Worm (Caenorhabditis elegans): ENCODE measurements around the gene ndus-8.

Gene ndus-8

DNA sequence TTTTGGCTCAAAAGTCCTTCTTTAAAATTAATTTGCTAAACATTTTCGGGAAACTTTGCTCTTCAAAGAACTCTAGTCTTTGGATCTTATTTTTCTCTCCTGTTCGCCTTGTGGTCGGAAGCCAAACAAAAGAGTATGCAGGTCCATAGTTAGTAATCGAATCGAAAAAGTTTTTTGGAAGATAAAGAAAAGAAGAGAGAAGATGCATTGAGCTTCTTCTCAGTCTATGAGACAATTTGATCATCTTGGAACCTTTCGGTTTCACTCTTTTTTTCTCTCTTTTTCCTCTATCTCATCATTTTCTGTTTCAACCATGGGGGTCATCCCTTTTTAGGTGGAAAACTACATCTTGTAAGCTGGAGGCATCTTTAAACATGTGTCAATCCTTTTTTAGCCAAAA lies 19.7 kb upstream of the ndus-8 start:
- TF ChIP-seq klf-2 (GFP tag; conservative IDR thresholded peaks at IDR 0.05) (no peak), ref-1 (GFP tag; conservative IDR thresholded peaks at IDR 0.05) (no peak), ztf-29 (GFP tag; IDR thresholded peaks at IDR 0.05) (no peak), cog-1 (tag; optimal IDR thresholded peaks at IDR 0.05) (no peak), tab-1 (GFP tag; IDR thresholded peaks at IDR 0.05) (no peak), flt-1 (GFP tag; IDR thresholded peaks at IDR 0.05) (no peak), T22C8.4 (GFP tag; IDR thresholded peaks at IDR 0.05) (no peak), ztf-23 (GFP tag; IDR thresholded peaks at IDR 0.05) (no peak), med-1 (GFP tag; optimal IDR thresholded peaks at IDR 0.05; ENCODE audit: insufficient read depth) (no peak)

ce11 chrIII:7247740-7248139 lies 13.7 kb upstream of the ndus-8 start, which contains the start of gene zmp-6:
zmp-6 (minus strand) TSS chrIII:7247840.
- no peak for TF ChIP-seq T22C8.4 (GFP tag; IDR thresholded peaks at IDR 0.05)
- no peak for TF ChIP-seq med-1 (GFP tag; optimal IDR thresholded peaks at IDR 0.05; ENCODE audit: insufficient read depth)
- no peak for TF ChIP-seq ref-1 (GFP tag; conservative IDR thresholded peaks at IDR 0.05)
- TF ChIP-seq tab-1 (GFP tag; IDR thresholded peaks at IDR 0.05): no peak
- no peak for TF ChIP-seq ztf-23 (GFP tag; IDR thresholded peaks at IDR 0.05)
- no peak for TF ChIP-seq ztf-29 (GFP tag; IDR thresholded peaks at IDR 0.05)
- TF ChIP-seq flt-1 (GFP tag; IDR thresholded peaks at IDR 0.05): no peak
- no peak for TF ChIP-seq klf-2 (GFP tag; conservative IDR thresholded peaks at IDR 0.05)
- no peak for TF ChIP-seq cog-1 (tag; optimal IDR thresholded peaks at IDR 0.05)

DNA sequence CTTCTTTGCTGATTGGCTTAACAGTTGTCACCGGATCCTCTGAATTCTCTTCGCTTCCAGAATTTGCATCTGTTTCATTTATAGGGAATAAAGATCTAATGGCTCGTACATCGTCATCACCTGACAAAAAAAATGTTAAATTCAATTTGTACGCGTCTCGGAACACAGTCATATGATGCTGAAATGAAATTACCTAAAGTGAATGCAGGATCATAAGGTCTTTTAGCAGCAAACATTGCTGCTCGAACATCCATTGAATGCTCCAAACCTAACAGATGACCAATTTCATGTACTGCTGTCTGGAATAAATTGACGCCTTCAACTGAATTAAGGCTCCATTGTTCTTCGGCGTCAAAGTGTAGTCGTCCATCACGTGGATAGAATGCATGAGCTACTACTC lies 12.4 kb upstream of the ndus-8 start:
- TF ChIP-seq tab-1 (GFP tag; IDR thresholded peaks at IDR 0.05) (no peak), klf-2 (GFP tag; conservative IDR thresholded peaks at IDR 0.05) (no peak), ztf-23 (GFP tag; IDR thresholded peaks at IDR 0.05) (no peak), flt-1 (GFP tag; IDR thresholded peaks at IDR 0.05) (no peak), T22C8.4 (GFP tag; IDR thresholded peaks at IDR 0.05) (no peak), ztf-29 (GFP tag; IDR thresholded peaks at IDR 0.05) (no peak)

DNA sequence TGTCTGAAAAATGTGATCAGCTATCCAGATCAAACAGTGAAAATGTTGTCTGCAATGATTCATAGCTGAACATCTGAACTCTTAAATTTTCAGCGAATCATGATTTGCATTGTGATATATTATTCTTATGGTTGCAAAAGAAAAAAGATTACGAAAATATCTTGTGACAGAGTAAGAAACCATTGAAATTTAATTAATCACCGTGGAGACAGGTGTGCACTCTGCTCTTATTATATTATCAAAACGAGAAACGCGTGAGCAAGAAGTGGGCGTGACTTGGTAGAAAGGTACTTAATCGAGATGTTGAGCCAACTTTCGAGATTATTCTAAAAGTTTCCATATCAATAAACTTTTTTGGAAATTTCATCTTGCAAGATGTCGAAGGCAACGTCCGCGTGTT lies 9.0 kb upstream of the ndus-8 start, which contains the start of gene osm-10:
TSS of gene osm-10 (plus strand) at position 293 of the 400 bp plus-strand sequence.
- no peak for TF ChIP-seq ztf-29 (GFP tag; IDR thresholded peaks at IDR 0.05)
- no peak for TF ChIP-seq flt-1 (GFP tag; IDR thresholded peaks at IDR 0.05)
- no peak for TF ChIP-seq klf-2 (GFP tag; conservative IDR thresholded peaks at IDR 0.05)
- TF ChIP-seq cog-1 (tag; optimal IDR thresholded peaks at IDR 0.05): no peak
- TF ChIP-seq ztf-23 (GFP tag; IDR thresholded peaks at IDR 0.05): no peak
- TF ChIP-seq ref-1 (GFP tag; conservative IDR thresholded peaks at IDR 0.05): no peak
- no peak for TF ChIP-seq med-1 (GFP tag; optimal IDR thresholded peaks at IDR 0.05; ENCODE audit: insufficient read depth)
- TF ChIP-seq tab-1 (GFP tag; IDR thresholded peaks at IDR 0.05): no peak
- no peak for TF ChIP-seq T22C8.4 (GFP tag; IDR thresholded peaks at IDR 0.05)

ce11 chrIII:7241065-7241464 lies 7.1 kb upstream of the ndus-8 start, which contains the start of gene ztf-31:
ztf-31 (plus strand) TSS chrIII:7241365.
- no peak for TF ChIP-seq klf-2 (GFP tag; conservative IDR thresholded peaks at IDR 0.05)
- TF ChIP-seq cog-1 (tag; optimal IDR thresholded peaks at IDR 0.05): no peak
- no peak for TF ChIP-seq flt-1 (GFP tag; IDR thresholded peaks at IDR 0.05)
- no peak for TF ChIP-seq ref-1 (GFP tag; conservative IDR thresholded peaks at IDR 0.05)
- no peak for TF ChIP-seq med-1 (GFP tag; optimal IDR thresholded peaks at IDR 0.05; ENCODE audit: insufficient read depth)
- TF ChIP-seq ztf-23 (GFP tag; IDR thresholded peaks at IDR 0.05): no peak
- TF ChIP-seq ztf-29 (GFP tag; IDR thresholded peaks at IDR 0.05): no peak
- no peak for TF ChIP-seq tab-1 (GFP tag; IDR thresholded peaks at IDR 0.05)

ce11 chrIII:7239416-7239815 lies 5.4 kb upstream of the ndus-8 start:
- no peak for TF ChIP-seq ztf-23 (GFP tag; IDR thresholded peaks at IDR 0.05)
- TF ChIP-seq flt-1 (GFP tag; IDR thresholded peaks at IDR 0.05): no peak

DNA sequence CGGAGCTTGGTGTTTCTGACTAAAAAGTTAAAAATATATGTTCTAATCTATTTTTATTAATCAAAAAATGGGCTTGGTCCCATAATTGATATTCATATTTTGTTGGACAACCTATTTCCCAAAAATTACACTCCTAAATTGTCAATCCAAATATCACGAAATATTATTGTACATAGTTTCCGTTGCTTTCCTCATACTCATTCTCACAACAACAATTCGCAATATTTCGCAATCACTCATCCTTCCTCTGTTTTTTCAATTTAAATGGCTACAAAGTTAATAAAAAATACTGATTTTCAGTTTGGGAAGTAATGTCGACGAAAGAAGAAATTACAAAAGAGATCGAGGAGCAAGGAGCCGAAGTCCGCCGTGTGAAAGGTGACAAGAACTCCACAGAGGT lies 4.7 kb upstream of the ndus-8 start, which contains the start of gene pars-1:
TSS of gene pars-1 (plus strand) at position 301 of the 400 bp plus-strand sequence.
- no peak for TF ChIP-seq flt-1 (GFP tag; IDR thresholded peaks at IDR 0.05)
- TF ChIP-seq ztf-23 (GFP tag; IDR thresholded peaks at IDR 0.05): no peak
- TF ChIP-seq tab-1 (GFP tag; IDR thresholded peaks at IDR 0.05): no peak
- no peak for TF ChIP-seq med-1 (GFP tag; optimal IDR thresholded peaks at IDR 0.05; ENCODE audit: insufficient read depth)
- no peak for TF ChIP-seq klf-2 (GFP tag; conservative IDR thresholded peaks at IDR 0.05)
- no peak for TF ChIP-seq T22C8.4 (GFP tag; IDR thresholded peaks at IDR 0.05)
- TF ChIP-seq ztf-29 (GFP tag; IDR thresholded peaks at IDR 0.05): no peak
- no peak for TF ChIP-seq cog-1 (tag; optimal IDR thresholded peaks at IDR 0.05)
- TF ChIP-seq ref-1 (GFP tag; conservative IDR thresholded peaks at IDR 0.05): no peak

ce11 chrIII:7232782-7233181 lies 1.2 kb downstream of the ndus-8 start, which contains the start of gene adr-2:
adr-2 (minus strand) TSS chrIII:7232882.
- TF ChIP-seq ztf-23 (GFP tag; IDR thresholded peaks at IDR 0.05): no peak
- TF ChIP-seq ref-1 (GFP tag; conservative IDR thresholded peaks at IDR 0.05): no peak
- no peak for TF ChIP-seq klf-2 (GFP tag; conservative IDR thresholded peaks at IDR 0.05)
- TF ChIP-seq tab-1 (GFP tag; IDR thresholded peaks at IDR 0.05): no peak
- TF ChIP-seq ztf-29 (GFP tag; IDR thresholded peaks at IDR 0.05): no peak
- no peak for TF ChIP-seq cog-1 (tag; optimal IDR thresholded peaks at IDR 0.05)
- no peak for TF ChIP-seq flt-1 (GFP tag; IDR thresholded peaks at IDR 0.05)
- no peak for TF ChIP-seq med-1 (GFP tag; optimal IDR thresholded peaks at IDR 0.05; ENCODE audit: insufficient read depth)
- TF ChIP-seq T22C8.4 (GFP tag; IDR thresholded peaks at IDR 0.05): no peak

DNA sequence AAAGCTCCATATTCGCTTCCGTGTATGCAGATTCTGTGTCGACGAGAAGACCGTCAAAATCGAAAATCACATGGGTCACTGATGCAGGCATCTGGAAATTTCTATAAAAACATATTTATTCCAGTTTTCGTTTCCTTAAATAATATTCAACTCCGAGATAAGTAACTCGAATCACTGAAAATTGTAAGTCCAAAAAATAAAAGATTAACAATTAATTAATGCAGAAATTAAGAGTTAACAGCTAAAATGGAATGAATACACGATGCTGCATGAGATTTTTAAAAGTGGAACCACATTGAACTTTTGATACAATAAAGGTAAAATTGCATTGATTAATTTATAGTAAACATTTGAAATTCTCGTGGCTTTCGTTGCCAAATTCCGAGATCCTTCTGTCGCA lies 3.2 kb downstream of the ndus-8 start, which contains the start of gene R151.10:
TSS of gene R151.10 (minus strand) at position 101 of the 400 bp plus-strand sequence.
- TF ChIP-seq tab-1 (GFP tag; IDR thresholded peaks at IDR 0.05) (no peak), ref-1 (GFP tag; conservative IDR thresholded peaks at IDR 0.05) (no peak), T22C8.4 (GFP tag; IDR thresholded peaks at IDR 0.05) (no peak), med-1 (GFP tag; optimal IDR thresholded peaks at IDR 0.05; ENCODE audit: insufficient read depth) (no peak), ztf-23 (GFP tag; IDR thresholded peaks at IDR 0.05) (no peak), cog-1 (tag; optimal IDR thresholded peaks at IDR 0.05) (no peak), ztf-29 (GFP tag; IDR thresholded peaks at IDR 0.05) (no peak), flt-1 (GFP tag; IDR thresholded peaks at IDR 0.05) (no peak), klf-2 (GFP tag; conservative IDR thresholded peaks at IDR 0.05) (no peak)

- no peak for TF ChIP-seq ref-1 (GFP tag; conservative IDR thresholded peaks at IDR 0.05)
- TF ChIP-seq med-1 (GFP tag; optimal IDR thresholded peaks at IDR 0.05; ENCODE audit: insufficient read depth): no peak
Measured at ce11 chrIII:7229687-7230086, 4.3 kb downstream of the ndus-8 start, which contains the start of gene R151.8. R151.8 (minus strand) TSS chrIII:7229787.

All from whole organism, midembryonic.